Worm (Caenorhabditis elegans): ENCODE results near the gene spig-4.

Gene spig-4

DNA sequence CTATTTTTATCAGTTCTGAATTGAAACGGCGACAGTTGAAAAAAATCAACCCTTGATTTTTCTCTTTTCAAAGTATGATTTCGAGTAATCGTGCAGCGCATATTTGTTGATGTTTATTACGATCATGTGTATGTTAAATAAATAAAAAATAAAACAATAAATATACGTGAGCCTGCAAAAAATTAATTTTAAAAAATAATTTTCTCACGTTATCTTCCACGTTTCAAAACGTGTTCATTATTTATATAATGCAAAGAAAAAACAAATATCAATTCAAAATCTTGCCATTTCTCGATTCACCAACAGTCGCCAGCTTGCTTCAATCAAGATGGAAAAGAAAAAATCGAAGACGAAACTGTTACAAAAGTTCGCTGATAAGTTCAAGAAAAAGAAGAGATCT, 23.4 kb downstream of the spig-4 start, which contains the start of gene F40G12.10:
Gene F40G12.10 (plus strand): TSS at position 301 of the 400 bp plus-strand sequence.
- no peak for TF ChIP-seq ztf-25 (GFP tag; IDR thresholded peaks at IDR 0.05)
- no peak for TF ChIP-seq mcd-1 (GFP tag; IDR thresholded peaks at IDR 0.05)
- TF ChIP-seq F57A8.1 (GFP tag; optimal IDR thresholded peaks at IDR 0.05): no peak
- no peak for TF ChIP-seq athp-1 (tag; optimal IDR thresholded peaks at IDR 0.05)
- no peak for TF ChIP-seq cebp-2 (GFP tag; IDR thresholded peaks at IDR 0.05)
- TF ChIP-seq Y56A3A.18 (GFP tag; IDR thresholded peaks at IDR 0.05): no peak
- no peak for TF ChIP-seq F33H1.4 (GFP tag; IDR thresholded peaks at IDR 0.05)
- TF ChIP-seq B0035.1 (tag; optimal IDR thresholded peaks at IDR 0.05): no peak
- TF ChIP-seq madf-6 (GFP tag; IDR thresholded peaks at IDR 0.05): no peak
- no peak for TF ChIP-seq K12H6.12 (tag; optimal IDR thresholded peaks at IDR 0.05)
- no peak for TF ChIP-seq ccch-3 (GFP tag; optimal IDR thresholded peaks at IDR 0.05)
- no peak for TF ChIP-seq zfh-2 (GFP tag; conservative IDR thresholded peaks at IDR 0.05)
- no peak for TF ChIP-seq F52B5.7 (tag; optimal IDR thresholded peaks at IDR 0.05)
- no peak for TF ChIP-seq snpc-1.1 (tag; optimal IDR thresholded peaks at IDR 0.05; ENCODE audit: insufficient read depth)
- no peak for TF ChIP-seq ama-1 (optimal IDR thresholded peaks at IDR 0.05)
- TF ChIP-seq ama-1 (GFP tag; optimal IDR thresholded peaks at IDR 0.05): no peak
- no peak for TF ChIP-seq nfya-2 (GFP tag; IDR thresholded peaks at IDR 0.05)
- TF ChIP-seq sdz-38 (tag; optimal IDR thresholded peaks at IDR 0.05): no peak

DNA sequence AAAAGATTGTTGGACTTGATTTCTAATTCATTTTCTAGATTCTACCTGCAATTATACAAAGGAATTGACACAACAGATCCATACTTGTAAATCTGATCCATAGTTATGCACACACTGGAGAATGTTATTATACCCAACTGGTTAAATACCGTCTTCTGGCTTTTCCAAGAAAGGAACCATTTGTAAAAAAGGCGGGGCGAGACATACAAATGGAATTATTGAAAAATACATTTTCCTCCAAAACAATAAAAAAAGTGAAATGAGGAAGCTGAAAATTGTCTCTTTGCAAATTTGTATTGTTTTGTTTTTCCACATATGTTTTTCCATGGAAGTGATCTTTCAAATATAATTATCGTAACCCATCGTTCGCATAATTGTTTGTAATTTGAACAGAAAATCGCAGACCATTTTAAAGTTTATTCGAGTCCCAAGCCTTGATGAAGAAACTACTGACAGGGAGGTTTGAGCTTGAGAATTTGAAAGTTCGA, 24.4 kb downstream of the spig-4 start, which contains the start of the genes srt-74 and F40G12.9:
Gene srt-74 (minus strand): TSS at position 101 of the 488 bp plus-strand sequence.
Gene F40G12.9 (plus strand): TSS at position 438 of the 488 bp plus-strand sequence.
- TF ChIP-seq unc-62 (GFP tag; optimal IDR thresholded peaks at IDR 0.05) (no peak), hlh-26 (GFP tag; conservative IDR thresholded peaks at IDR 0.05) (no peak), unc-130 (GFP tag; optimal IDR thresholded peaks at IDR 0.05) (no peak), K11D2.4 (GFP tag; IDR thresholded peaks at IDR 0.05) (no peak), Y56A3A.18 (GFP tag; IDR thresholded peaks at IDR 0.05) (no peak), F57C9.4 (tag; optimal IDR thresholded peaks at IDR 0.05) (no peak), ztf-22 (GFP tag; optimal IDR thresholded peaks at IDR 0.05) (no peak)

DNA sequence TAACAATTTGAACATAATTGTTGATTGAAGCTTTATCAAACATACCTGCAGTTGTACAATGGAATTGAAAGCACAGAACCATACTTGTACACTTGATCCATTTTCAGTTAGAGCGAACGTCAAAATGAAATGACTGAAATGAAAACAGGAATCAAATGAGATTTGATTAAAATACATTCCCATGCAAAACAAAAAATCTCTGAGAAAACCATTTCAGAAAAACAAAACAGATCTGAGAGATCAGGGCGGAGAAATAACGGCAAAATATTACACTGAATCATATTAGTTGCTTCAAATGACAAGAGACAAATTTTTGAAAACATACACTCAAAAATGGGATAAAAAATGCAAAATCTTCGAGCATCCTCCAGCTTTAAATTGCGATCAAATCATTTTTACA, 26.9 kb downstream of the spig-4 start, which contains the start of gene srt-33:
Gene srt-33 (minus strand): TSS at position 101 of the 400 bp plus-strand sequence.
- TF ChIP-seq nhr-27 (tag; optimal IDR thresholded peaks at IDR 0.05): no peak
- TF ChIP-seq egl-18 (GFP tag; IDR thresholded peaks at IDR 0.05): no peak
- no peak for TF ChIP-seq fkh-3 (tag; optimal IDR thresholded peaks at IDR 0.05)
- no peak for TF ChIP-seq ama-1 (optimal IDR thresholded peaks at IDR 0.05)
- TF ChIP-seq ama-1 (GFP tag; optimal IDR thresholded peaks at IDR 0.05): no peak
- TF ChIP-seq C17E4.6 (GFP tag; IDR thresholded peaks at IDR 0.05): no peak
- TF ChIP-seq attf-5 (GFP tag; optimal IDR thresholded peaks at IDR 0.05): no peak
- TF ChIP-seq mcd-1 (GFP tag; IDR thresholded peaks at IDR 0.05): no peak
- no peak for TF ChIP-seq ceh-100 (GFP tag; IDR thresholded peaks at IDR 0.05)
- TF ChIP-seq madf-6 (GFP tag; IDR thresholded peaks at IDR 0.05): no peak
- TF ChIP-seq ztf-6 (GFP tag; IDR thresholded peaks at IDR 0.05): no peak
- no peak for TF ChIP-seq mxl-1 (tag; optimal IDR thresholded peaks at IDR 0.05)
- no peak for TF ChIP-seq madf-3 (GFP tag; IDR thresholded peaks at IDR 0.05)
- no peak for TF ChIP-seq ccch-3 (GFP tag; optimal IDR thresholded peaks at IDR 0.05)
- no peak for TF ChIP-seq lsy-27 (tag; optimal IDR thresholded peaks at IDR 0.05; ENCODE audit: borderline replicate concordance, insufficient read depth)
- TF ChIP-seq F49E8.2 (tag; optimal IDR thresholded peaks at IDR 0.05; ENCODE audit: insufficient read depth): no peak
- no peak for TF ChIP-seq ets-4 (GFP tag; optimal IDR thresholded peaks at IDR 0.05)

Measured in whole organism, young adult.